Worm (Caenorhabditis elegans): ENCODE data around the gene ugt-58.

ugt-58 gene

DNA sequence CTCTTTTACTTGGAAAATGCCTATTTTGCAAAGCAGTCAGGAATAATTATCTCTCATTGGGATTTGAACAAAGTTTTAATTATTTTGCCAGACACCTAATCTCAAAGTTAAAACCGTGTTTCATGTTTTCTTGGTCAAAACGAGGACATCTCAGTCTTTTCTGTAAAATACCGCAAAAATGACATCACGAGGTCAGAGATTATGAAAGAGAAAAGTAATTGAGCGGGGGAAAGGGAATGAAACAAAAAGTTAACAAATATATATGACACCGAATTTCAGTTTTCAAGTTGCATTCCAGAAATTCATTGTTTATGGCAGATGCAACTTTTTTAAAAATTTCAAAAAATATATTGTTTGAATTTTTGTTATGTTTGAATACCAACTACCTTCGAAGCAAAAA lies 16.0 kb upstream of the ugt-58 start (continued):
- TF ChIP-seq sdz-12 (GFP tag; optimal IDR thresholded peaks at IDR 0.05) (no peak), lin-1 (GFP tag; IDR thresholded peaks at IDR 0.05) (no peak), rbr-2 (tag; optimal IDR thresholded peaks at IDR 0.05) (no peak), skn-1 (tag; optimal IDR thresholded peaks at IDR 0.05) (no peak), madf-5 (GFP tag; IDR thresholded peaks at IDR 0.05) (no peak)

DNA sequence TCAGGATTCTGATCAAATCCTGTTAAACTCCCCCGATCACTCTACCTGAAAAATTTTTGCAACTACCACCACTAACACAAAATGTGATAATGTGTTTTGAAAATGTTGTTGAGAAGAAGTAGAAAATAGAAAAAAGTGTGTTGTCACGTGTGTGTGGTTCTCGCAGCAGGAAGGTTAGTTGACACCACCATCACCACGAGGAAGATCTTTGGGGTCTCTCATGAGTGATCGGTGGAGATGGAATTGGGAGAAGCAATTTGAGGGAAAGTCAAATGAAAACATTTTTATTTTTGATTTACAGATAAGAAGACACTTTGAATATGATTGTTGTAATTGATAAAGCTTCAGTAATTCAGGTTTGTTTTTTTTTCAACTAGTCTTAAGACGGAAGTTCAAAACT lies 15.1 kb upstream of the ugt-58 start:
- TF ChIP-seq spr-3 (GFP tag; optimal IDR thresholded peaks at IDR 0.05) (no peak), spr-1 (tag; optimal IDR thresholded peaks at IDR 0.05) (no peak), nhr-28 (tag; optimal IDR thresholded peaks at IDR 0.05) (peak; percentile 66), duxl-1 (tag; optimal IDR thresholded peaks at IDR 0.05; ENCODE audit: poor library complexity) (no peak), nhr-10 (tag; optimal IDR thresholded peaks at IDR 0.05) (no peak), mdl-1 (tag; optimal IDR thresholded peaks at IDR 0.05) (peak; percentile 79 to 83), F10B5.3 (tag; optimal IDR thresholded peaks at IDR 0.05) (no peak), daf-16 (GFP tag; optimal IDR thresholded peaks at IDR 0.05) (peak in 1 of 2 experiments; percentile 83), daf-16 (tag; optimal IDR thresholded peaks at IDR 0.05) (peak; percentile 62), lin-1 (GFP tag; IDR thresholded peaks at IDR 0.05) (no peak), lim-7 (GFP tag; IDR thresholded peaks at IDR 0.05) (no peak), hmg-1.1 (GFP tag; IDR thresholded peaks at IDR 0.05) (no peak), vab-7 (GFP tag; IDR thresholded peaks at IDR 0.05) (no peak), F26F4.8 (GFP tag; conservative IDR thresholded peaks at IDR 0.05) (no peak), arid-1 (GFP tag; conservative IDR thresholded peaks at IDR 0.05) (no peak), T20F7.1 (GFP tag; optimal IDR thresholded peaks at IDR 0.05) (no peak), nhr-76 (tag; optimal IDR thresholded peaks at IDR 0.05) (no peak), ceh-82 (tag; optimal IDR thresholded peaks at IDR 0.05) (no peak), lin-29 (GFP tag; IDR thresholded peaks at IDR 0.05) (no peak), skn-1 (tag; optimal IDR thresholded peaks at IDR 0.05) (no peak), hlh-11 (tag; optimal IDR thresholded peaks at IDR 0.05) (peak; percentile 77), egl-27 (tag; optimal IDR thresholded peaks at IDR 0.05) (no peak), D1046.2 (GFP tag; IDR thresholded peaks at IDR 0.05) (no peak), F37D6.2 (tag; optimal IDR thresholded peaks at IDR 0.05) (no peak), ZK337.2 (GFP tag; IDR thresholded peaks at IDR 0.05) (no peak), hif-1 (tag; optimal IDR thresholded peaks at IDR 0.05) (peak in 1 of 2 experiments; percentile 42), unc-39 (tag; optimal IDR thresholded peaks at IDR 0.05) (no peak), dmd-8 (GFP tag; IDR thresholded peaks at IDR 0.05) (no peak), ama-1 (optimal IDR thresholded peaks at IDR 0.05) (no peak), rbr-2 (tag; optimal IDR thresholded peaks at IDR 0.05) (no peak), cey-2 (tag; optimal IDR thresholded peaks at IDR 0.05; ENCODE audit: borderline replicate concordance, insufficient read depth) (peak; percentile 35), ceh-28 (tag; optimal IDR thresholded peaks at IDR 0.05) (no peak), unc-130 (GFP tag; optimal IDR thresholded peaks at IDR 0.05) (no peak), nhr-6 (tag; optimal IDR thresholded peaks at IDR 0.05) (no peak), pha-4 (GFP tag; IDR thresholded peaks at IDR 0.05) (no peak), pha-4 (tag; optimal IDR thresholded peaks at IDR 0.05) (no peak), daf-12 (tag; optimal IDR thresholded peaks at IDR 0.05) (no peak), lsy-2 (tag; optimal IDR thresholded peaks at IDR 0.05) (peak; percentile 18 to 61), aly-2 (tag; optimal IDR thresholded peaks at IDR 0.05) (no peak), ztf-11 (tag; optimal IDR thresholded peaks at IDR 0.05) (no peak), mep-1 (tag; optimal IDR thresholded peaks at IDR 0.05) (peak; percentile 49), zip-11 (GFP tag; IDR thresholded peaks at IDR 0.05) (no peak), hlh-30 (tag; optimal IDR thresholded peaks at IDR 0.05; ENCODE audit: insufficient read depth) (peak; percentile 96), snpc-4 (tag; optimal IDR thresholded peaks at IDR 0.05) (no peak), Y105C5A.15 (GFP tag; IDR thresholded peaks at IDR 0.05) (no peak), php-3 (GFP tag; IDR thresholded peaks at IDR 0.05) (no peak), fos-1 (tag; optimal IDR thresholded peaks at IDR 0.05) (no peak), F49E8.2 (tag; optimal IDR thresholded peaks at IDR 0.05; ENCODE audit: borderline replicate concordance) (no peak), dmd-6 (GFP tag; IDR thresholded peaks at IDR 0.05) (peak; percentile 69)

Measured in whole organism, L4 larva.